Fruit fly (Drosophila melanogaster) whole organism, embryonic: ENCODE measurements around the gene CG13634.

ENCODE experiments used
- Adf1 ChIP-seq: fragments of 200-800 bp; sonication (Bioruptor generic); IDR thresholded peaks from 2 replicates; pipeline ENCODE4 v1.3.6; 2022; ENCODE audit warnings: missing biosample characterization, missing genetic modification characterization
- Atf-2 ChIP-seq: fragments of 200-800 bp; sonication (Bioruptor generic); optimal IDR thresholded peaks from 2 replicates; lab custom pipeline; 2016; ENCODE audit warnings: missing biosample characterization, missing genetic modification characterization
- C15 ChIP-seq: fragments of 200-800 bp; sonication (Bioruptor generic); IDR thresholded peaks from 3 replicates; pipeline ENCODE4 v1.3.6; 2022; ENCODE audit warnings: missing biosample characterization, missing genetic modification characterization
- CG10366 ChIP-seq: fragments of 200-800 bp; sonication (Bioruptor generic); IDR thresholded peaks from 2 replicates; pipeline ENCODE4 v1.3.6; 2022; ENCODE audit warnings: missing biosample characterization, missing genetic modification characterization
- CG11504 ChIP-seq: fragments of 200-800 bp; sonication (Bioruptor generic); optimal IDR thresholded peaks from 3 replicates; lab custom pipeline; 2019; ENCODE audit warnings: missing biosample characterization, mild to moderate bottlenecking, missing genetic modification characterization, moderate library complexity
- CG14441 ChIP-seq: fragments of 200-800 bp; sonication (Bioruptor generic); IDR thresholded peaks from 2 replicates; pipeline ENCODE4 v1.3.6; 2022; ENCODE audit warnings: missing biosample characterization, missing genetic modification characterization
- CG14667 ChIP-seq: fragments of 200-800 bp; sonication (Bioruptor generic); IDR thresholded peaks from 2 replicates; pipeline ENCODE4 v1.3.6; 2022; ENCODE audit warnings: missing biosample characterization, missing genetic modification characterization
- CG14860 ChIP-seq: fragments of 200-800 bp; sonication (Bioruptor generic); IDR thresholded peaks from 3 replicates; pipeline ENCODE4 v1.3.6; 2022; ENCODE audit warnings: missing biosample characterization, missing genetic modification characterization; ENCODE audit not compliant: partially characterized antibody
- CG15011 ChIP-seq: fragments of 200-800 bp; sonication (Bioruptor generic); optimal IDR thresholded peaks from 3 replicates; lab custom pipeline; 2018; ENCODE audit warnings: missing biosample characterization, mild to moderate bottlenecking, missing genetic modification characterization
- CG15514 ChIP-seq: fragments of 200-800 bp; sonication (Bioruptor generic); optimal IDR thresholded peaks from 3 replicates; lab custom pipeline; 2017; ENCODE audit warnings: missing biosample characterization, missing genetic modification characterization, mild to moderate bottlenecking, moderate library complexity, missing genetic modification reagents
- CG17186 ChIP-seq: fragments of 200-800 bp; sonication (Bioruptor generic); optimal IDR thresholded peaks from 3 replicates; lab custom pipeline; 2017; ENCODE audit warnings: missing biosample characterization, missing genetic modification reagents, missing genetic modification characterization
- CG17361 ChIP-seq: fragments of 200-800 bp; sonication (Bioruptor generic); IDR thresholded peaks from 3 replicates; pipeline ENCODE4 v1.3.6; 2022; ENCODE audit warnings: missing biosample characterization, missing genetic modification characterization
- CG17829 ChIP-seq: fragments of 200-800 bp; optimal IDR thresholded peaks from 2 replicates; lab custom pipeline; 2019; ENCODE audit warnings: missing biosample characterization, mild to moderate bottlenecking, missing genetic modification characterization, moderate library complexity
- CG18011 ChIP-seq: fragments of 200-800 bp; sonication (Bioruptor generic); optimal IDR thresholded peaks from 2 replicates; lab custom pipeline; 2017; ENCODE audit warnings: missing biosample characterization, missing genetic modification characterization, mild to moderate bottlenecking, moderate library complexity, missing genotype
- CG18764 ChIP-seq: fragments of 200-800 bp; sonication (Bioruptor generic); optimal IDR thresholded peaks from 3 replicates; lab custom pipeline; 2016; ENCODE audit warnings: missing biosample characterization, missing genetic modification characterization
- CG3065 ChIP-seq: fragments of 200-800 bp; sonication (Bioruptor generic); optimal IDR thresholded peaks from 2 replicates; lab custom pipeline; 2016; ENCODE audit warnings: missing biosample characterization, missing genetic modification characterization
- CG3163 ChIP-seq: fragments of 200-800 bp; sonication (Bioruptor generic); optimal IDR thresholded peaks from 3 replicates; lab custom pipeline; 2016; ENCODE audit warnings: missing biosample characterization, missing genetic modification characterization
- CG34422 ChIP-seq: fragments of 200-800 bp; sonication (Bioruptor generic); IDR thresholded peaks from 3 replicates; pipeline ENCODE4 v1.3.6; 2022; ENCODE audit warnings: missing biosample characterization, missing genetic modification characterization
- CG5953 ChIP-seq: fragments of 200-800 bp; sonication (Bioruptor generic); IDR thresholded peaks from 2 replicates; pipeline ENCODE4 v1.3.6; 2022; ENCODE audit warnings: missing biosample characterization, missing genetic modification characterization
- CG7357 ChIP-seq: fragments of 200-800 bp; sonication (Bioruptor generic); IDR thresholded peaks from 3 replicates; pipeline ENCODE4 v1.3.6; 2022; ENCODE audit warnings: missing biosample characterization, missing genetic modification characterization
- CG7928 ChIP-seq: fragments of 200-800 bp; sonication (Bioruptor generic); optimal IDR thresholded peaks from 2 replicates; lab custom pipeline; 2017; ENCODE audit warnings: missing biosample characterization, mild to moderate bottlenecking, missing genetic modification characterization
- CG7963 ChIP-seq: fragments of 200-800 bp; sonication (Bioruptor generic); IDR thresholded peaks from 3 replicates; pipeline ENCODE4 v1.3.6; 2022; ENCODE audit warnings: missing biosample characterization, missing genetic modification characterization; ENCODE audit not compliant: partially characterized antibody
- Chrac-16 ChIP-seq: fragments of 200-800 bp; sonication (Bioruptor generic); optimal IDR thresholded peaks from 3 replicates; lab custom pipeline; 2016; ENCODE audit warnings: missing biosample characterization, missing genetic modification characterization
- Dfd ChIP-seq, 2 experiments: fragments of >200 bp; optimal IDR thresholded peaks; 2 replicates each; lab custom pipeline; 2017; ENCODE audit warnings: missing biosample characterization in 2 of 2, missing genetic modification characterization in 2 of 2
- Dip2 ChIP-seq: fragments of 200-800 bp; sonication (Bioruptor generic); IDR thresholded peaks from 2 replicates; pipeline ENCODE4 v1.3.6; 2022; ENCODE audit warnings: missing biosample characterization, missing genetic modification characterization
- Doc3 ChIP-seq: fragments of 200-800 bp; sonication (Bioruptor generic); IDR thresholded peaks from 3 replicates; pipeline ENCODE4 v1.3.6; 2022; ENCODE audit warnings: missing biosample characterization, missing genetic modification characterization; ENCODE audit not compliant: partially characterized antibody
- Elba2 ChIP-seq: fragments of 200-800 bp; sonication (Bioruptor generic); optimal IDR thresholded peaks from 3 replicates; lab custom pipeline; 2016; ENCODE audit warnings: missing biosample characterization, missing genetic modification characterization
- H15 ChIP-seq: fragments of 200-800 bp; sonication (Bioruptor generic); IDR thresholded peaks from 3 replicates; pipeline ENCODE4 v1.3.6; 2022; ENCODE audit warnings: missing biosample characterization, missing genetic modification characterization
- Hr78 ChIP-seq, 2 experiments: fragments of 200-800 bp in 1 of 2; fragments of >200 bp in 1 of 2; sonication (Bioruptor generic) in 1 of 2; optimal IDR thresholded peaks; 2 replicates each; lab custom pipeline; 2017 to 2019; ENCODE audit warnings: missing biosample characterization in 2 of 2, missing genetic modification characterization in 2 of 2, mild to moderate bottlenecking in 1 of 2, moderate library complexity in 1 of 2
- Kr ChIP-seq: fragments of 200-800 bp; sonication (Bioruptor generic); optimal IDR thresholded peaks from 2 replicates; lab custom pipeline; 2017; ENCODE audit warnings: missing biosample characterization, mild to moderate bottlenecking, missing genetic modification characterization
- Mad ChIP-seq: fragments of 200-800 bp; sonication (Bioruptor generic); optimal IDR thresholded peaks from 2 replicates; lab custom pipeline; 2016; ENCODE audit warnings: missing biosample characterization, missing genetic modification characterization
- Nf-YA ChIP-seq: fragments of 200-800 bp; sonication (Bioruptor generic); IDR thresholded peaks from 2 replicates; pipeline ENCODE4 v1.3.6; 2022; ENCODE audit warnings: missing biosample characterization, missing genetic modification characterization
- Nf-YC ChIP-seq: fragments of 200-800 bp; optimal IDR thresholded peaks from 3 replicates; lab custom pipeline; 2019; ENCODE audit warnings: missing biosample characterization, mild to moderate bottlenecking, missing genetic modification characterization, moderate library complexity
- Ptx1 ChIP-seq: fragments of 200-800 bp; sonication (Bioruptor generic); IDR thresholded peaks from 2 replicates; pipeline ENCODE4 v1.3.6; 2022; ENCODE audit warnings: missing biosample characterization, missing genetic modification characterization
- Rx ChIP-seq: fragments of 200-800 bp; sonication (Bioruptor generic); IDR thresholded peaks from 2 replicates; pipeline ENCODE4 v1.3.6; 2022; ENCODE audit warnings: missing biosample characterization, missing genetic modification characterization
- Xbp1 ChIP-seq: fragments of 200-800 bp; sonication (Bioruptor generic); optimal IDR thresholded peaks from 3 replicates; lab custom pipeline; 2016; ENCODE audit warnings: missing biosample characterization, mild to moderate bottlenecking, missing genetic modification characterization
- ab ChIP-seq: fragments of 200-800 bp; sonication (Bioruptor generic); optimal IDR thresholded peaks from 2 replicates; lab custom pipeline; 2016; ENCODE audit warnings: missing biosample characterization, missing genetic modification characterization
- dimm ChIP-seq: fragments of 200-800 bp; sonication (Bioruptor generic); IDR thresholded peaks from 2 replicates; pipeline ENCODE4 v1.3.6; 2022; ENCODE audit warnings: missing biosample characterization, missing genetic modification characterization
- gsb ChIP-seq: fragments of 200-800 bp; sonication (Bioruptor generic); IDR thresholded peaks from 2 replicates; pipeline ENCODE4 v1.3.6; 2022; ENCODE audit warnings: missing biosample characterization, missing genetic modification characterization
- ham ChIP-seq: fragments of 200-800 bp; sonication (Bioruptor generic); IDR thresholded peaks from 2 replicates; pipeline ENCODE4 v1.3.6; 2022; ENCODE audit warnings: missing biosample characterization, missing genetic modification characterization
- her ChIP-seq: fragments of 200-800 bp; sonication (Bioruptor generic); optimal IDR thresholded peaks from 2 replicates; lab custom pipeline; 2016; ENCODE audit warnings: missing biosample characterization, missing genetic modification characterization
- klu ChIP-seq: fragments of 200-800 bp; sonication (Bioruptor generic); IDR thresholded peaks from 2 replicates; pipeline ENCODE4 v1.3.6; 2022; ENCODE audit warnings: missing biosample characterization, missing genetic modification characterization
- mirr ChIP-seq: fragments of 200-800 bp; sonication (Bioruptor generic); optimal IDR thresholded peaks from 3 replicates; lab custom pipeline; 2018; ENCODE audit warnings: missing biosample characterization, mild to moderate bottlenecking, missing genetic modification characterization
- nmo ChIP-seq: fragments of 200-800 bp; sonication (Bioruptor generic); optimal IDR thresholded peaks from 2 replicates; lab custom pipeline; 2018; ENCODE audit warnings: missing biosample characterization, mild to moderate bottlenecking, missing genetic modification characterization, moderate library complexity
- phol ChIP-seq: fragments of 200-800 bp; sonication (Bioruptor generic); optimal IDR thresholded peaks from 3 replicates; lab custom pipeline; 2018; ENCODE audit warnings: missing biosample characterization, mild to moderate bottlenecking, missing genetic modification characterization, moderate library complexity
- pum ChIP-seq: fragments of 200-800 bp; sonication (Bioruptor generic); optimal IDR thresholded peaks from 2 replicates; lab custom pipeline; 2016; ENCODE audit warnings: missing biosample characterization, missing genetic modification characterization
- shn ChIP-seq: fragments of 200-800 bp; sonication (Bioruptor generic); optimal IDR thresholded peaks from 3 replicates; lab custom pipeline; 2016; ENCODE audit warnings: missing biosample characterization, missing genetic modification characterization
- slbo ChIP-seq: fragments of 200-800 bp; sonication (Bioruptor generic); IDR thresholded peaks from 2 replicates; pipeline ENCODE4 v1.3.6; 2022; ENCODE audit warnings: missing biosample characterization, missing genetic modification characterization
- stc ChIP-seq: fragments of 200-800 bp; sonication (Bioruptor generic); IDR thresholded peaks from 2 replicates; pipeline ENCODE4 v1.3.6; 2022; ENCODE audit warnings: missing biosample characterization, missing genetic modification characterization
- sug ChIP-seq: fragments of 200-800 bp; optimal IDR thresholded peaks from 2 replicates; lab custom pipeline; 2019; ENCODE audit warnings: missing biosample characterization, mild to moderate bottlenecking, missing genetic modification characterization, moderate library complexity
- tap ChIP-seq: fragments of 200-800 bp; optimal IDR thresholded peaks from 3 replicates; lab custom pipeline; 2019; ENCODE audit warnings: missing biosample characterization, mild to moderate bottlenecking, missing genetic modification characterization, moderate library complexity
- tll ChIP-seq, 2 experiments: fragments of 200-800 bp in 1 of 2; fragments of >200 bp in 1 of 2; sonication (Bioruptor generic) in 1 of 2; optimal IDR thresholded peaks; 2 replicates each; lab custom pipeline; 2017 to 2019; ENCODE audit warnings: missing biosample characterization in 2 of 2, missing genetic modification characterization in 2 of 2, mild to moderate bottlenecking in 1 of 2, moderate library complexity in 1 of 2

The CG13634 gene

DNA sequence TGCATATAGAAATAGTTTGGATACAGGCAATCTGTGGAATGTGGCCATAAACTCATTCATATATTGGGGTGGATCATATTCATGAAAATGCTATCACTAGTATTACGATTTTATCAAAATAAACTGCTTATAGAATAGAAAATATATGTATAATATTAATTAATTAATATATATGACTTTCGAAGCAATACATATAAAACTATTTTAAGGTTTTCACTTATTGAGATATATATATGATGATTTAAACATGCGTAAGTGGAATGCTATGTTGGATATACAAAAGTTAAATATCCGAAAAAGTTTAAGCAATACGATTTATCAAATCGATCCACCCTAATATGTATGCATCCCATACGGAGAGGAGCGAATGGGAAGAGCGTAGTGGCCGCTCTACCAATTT, 8.7 kb upstream of the CG13634 start (continued):
- peak; percentile 27 for TF ChIP-seq phol (tag; lab: Kevin White, UChicago)
- TF ChIP-seq Xbp1: no peak
- TF ChIP-seq dimm (GFP tag; lab: Robert Waterston, UW): no peak
- no peak for TF ChIP-seq Rx (GFP tag; lab: Robert Waterston, UW)
- TF ChIP-seq C15: no peak
- TF ChIP-seq CG7357: no peak
- TF ChIP-seq CG14441 (GFP tag; lab: Robert Waterston, UW): no peak
- no peak for TF ChIP-seq her (GFP tag; lab: Kevin White, UChicago)
- no peak for TF ChIP-seq tll (GFP tag; optimal IDR thresholded peaks at IDR 0.05; lab: Kevin White, UChicago)
- TF ChIP-seq ab (GFP tag; lab: Kevin White, UChicago): no peak
- no peak for TF ChIP-seq Elba2
- no peak for TF ChIP-seq CG7928 (GFP tag; lab: Kevin White, UChicago)
- TF ChIP-seq H15 (GFP tag; lab: Robert Waterston, UW): no peak
- no peak for TF ChIP-seq Hr78 (GFP tag; optimal IDR thresholded peaks at IDR 0.05; lab: Kevin White, UChicago)
- no peak for TF ChIP-seq Chrac-16
- no peak for TF ChIP-seq CG15011 (GFP tag; lab: Kevin White, UChicago)
- no peak for TF ChIP-seq CG18764 (GFP tag; lab: Kevin White, UChicago)
- no peak for TF ChIP-seq CG14667
- TF ChIP-seq Doc3 (GFP tag; lab: Robert Waterston, UW): no peak
- no peak for TF ChIP-seq tap (tag; lab: Kevin White, UChicago)
- TF ChIP-seq CG3065: no peak
- peak; percentile 44 for TF ChIP-seq CG17829 (tag; lab: Kevin White, UChicago)
- no peak for TF ChIP-seq CG10366
- no peak for TF ChIP-seq klu (GFP tag; lab: Robert Waterston, UW)
- TF ChIP-seq CG15514 (GFP tag; lab: Kevin White, UChicago): peak; percentile 12
- TF ChIP-seq sug (tag; lab: Kevin White, UChicago): peak; percentile 4
- TF ChIP-seq Mad: no peak
- TF ChIP-seq CG14860 (GFP tag; lab: Robert Waterston, UW): no peak
- peak; percentile 20 for TF ChIP-seq nmo (GFP tag; lab: Kevin White, UChicago)
- no peak; the same call in 2 of the 3 replicates for TF ChIP-seq CG17361 (GFP tag; lab: Robert Waterston, UW)
- TF ChIP-seq Dip2 (GFP tag; lab: Robert Waterston, UW): no peak
- peak; percentile 31; the same call in 1 of the 2 replicates for TF ChIP-seq stc (GFP tag; lab: Robert Waterston, UW)
- TF ChIP-seq shn: no peak
- TF ChIP-seq CG3163 (GFP tag; lab: Kevin White, UChicago): no peak
- TF ChIP-seq Dfd (GFP tag; optimal IDR thresholded peaks at IDR 0.05; lab: Kevin White, UChicago): no peak
- TF ChIP-seq CG34422 (GFP tag; lab: Robert Waterston, UW): no peak
- 0 out of 2 replicates have a peak, but pooled peaks have one; percentile 12 for TF ChIP-seq slbo (GFP tag; lab: Robert Waterston, UW)
- no peak for TF ChIP-seq mirr (GFP tag; lab: Kevin White, UChicago)
- TF ChIP-seq Ptx1 (GFP tag; lab: Robert Waterston, UW): 0 out of 2 replicates have a peak, but pooled peaks have one; percentile 21
- no peak for TF ChIP-seq pum (GFP tag; lab: Kevin White, UChicago)
- no peak for TF ChIP-seq CG11504
- peak; percentile 57 for TF ChIP-seq Nf-YC (tag; lab: Kevin White, UChicago)
- no peak for TF ChIP-seq CG7963
- no peak for TF ChIP-seq Nf-YA
- TF ChIP-seq CG5953 (GFP tag; lab: Robert Waterston, UW): no peak
- no peak for TF ChIP-seq ham (GFP tag; lab: Robert Waterston, UW)
- TF ChIP-seq Kr: no peak
- TF ChIP-seq Atf-2 (GFP tag; lab: Kevin White, UChicago): no peak
- no peak for TF ChIP-seq CG18011
- TF ChIP-seq CG17186 (GFP tag; lab: Kevin White, UChicago): no peak
- TF ChIP-seq gsb (GFP tag; lab: Robert Waterston, UW): no peak
- no peak for TF ChIP-seq Adf1 (GFP tag; lab: Robert Waterston, UW)
